Worm (Caenorhabditis elegans) whole organism, late embryonic: ENCODE measurements around the gene let-99.

Source experiments
- ama-1 ChIP-seq: fragments of 150-350 bp; optimal IDR thresholded peaks from 2 replicates; lab custom pipeline; 2014
- elt-2 ChIP-seq: sonication (generic microtip); optimal IDR thresholded peaks from 2 replicates; lab custom pipeline; 2016; ENCODE audit warnings: missing genetic modification reagents, missing genetic modification characterization, missing compliant biosample characterization
- hlh-30 ChIP-seq: sonication (generic microtip); optimal IDR thresholded peaks from 2 replicates; lab custom pipeline; 2017; ENCODE audit warnings: antibody characterized with exemption, missing genetic modification characterization, missing compliant biosample characterization; ENCODE audit not compliant: insufficient read depth
- madf-2 ChIP-seq: sonication (generic microtip); optimal IDR thresholded peaks from 2 replicates; lab custom pipeline; 2017; ENCODE audit warnings: missing genetic modification characterization, missing compliant biosample characterization
- nfya-1 ChIP-seq: sonication (generic microtip); optimal IDR thresholded peaks from 2 replicates; lab custom pipeline; 2017; ENCODE audit warnings: missing genetic modification characterization, mild to moderate bottlenecking, missing compliant biosample characterization, antibody characterized with exemption, moderate library complexity
- pha-4 ChIP-seq: fragments of 150-350 bp; optimal IDR thresholded peaks from 2 replicates; lab custom pipeline; 2018; ENCODE audit warnings: missing biosample characterization, missing genetic modification reagents, missing genetic modification characterization

DNA sequence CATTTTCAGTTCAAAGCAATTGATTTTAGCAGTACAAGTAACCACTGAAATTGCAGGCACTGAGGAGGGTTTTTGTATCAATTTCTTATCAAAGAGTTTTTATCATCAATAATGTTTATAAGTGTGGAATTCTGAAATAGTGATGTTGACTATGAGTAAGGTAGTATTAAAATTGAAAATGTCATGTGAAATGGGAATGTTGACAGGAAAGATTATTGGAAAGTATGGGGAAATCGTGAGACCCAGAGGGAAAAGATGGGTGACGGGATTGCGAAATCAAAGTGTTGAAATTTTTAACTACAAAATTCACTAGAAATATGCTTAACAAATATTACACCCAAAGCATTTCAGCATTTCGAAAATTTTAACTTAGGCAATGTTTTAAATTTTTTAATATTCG, 40.4 kb upstream of the let-99 start, which contains the start of gene F53B2.8:
- TF ChIP-seq elt-2 (tag; lab: Kevin White, UChicago) = no peak
- TF ChIP-seq pha-4 = no peak
- TF ChIP-seq hlh-30 (tag; lab: Kevin White, UChicago) = no peak
- TF ChIP-seq nfya-1 (tag; lab: Kevin White, UChicago) = no peak
- TF ChIP-seq ama-1 (lab: Kevin White, UChicago) = no peak
- TF ChIP-seq madf-2 (tag; lab: Kevin White, UChicago) = no peak
